Worm (Caenorhabditis elegans) whole organism, late embryonic: Measurements from ENCODE around the gene str-10.

Experiments
- dve-1 ChIP-seq: sonication (generic microtip); optimal IDR thresholded peaks from 2 replicates; lab custom pipeline; 2017; ENCODE audit warnings: antibody characterized with exemption, mild to moderate bottlenecking, missing genetic modification characterization, missing compliant biosample characterization
- elt-2 ChIP-seq: sonication (generic microtip); optimal IDR thresholded peaks from 2 replicates; lab custom pipeline; 2016; ENCODE audit warnings: missing genetic modification reagents, missing genetic modification characterization, missing compliant biosample characterization
- fkh-10 ChIP-seq: fragments of 150-350 bp; optimal IDR thresholded peaks from 2 replicates; lab custom pipeline; 2014; ENCODE audit warnings: missing biosample characterization, missing genetic modification reagents, missing genetic modification characterization
- mec-3 ChIP-seq: sonication (generic microtip); optimal IDR thresholded peaks from 2 replicates; lab custom pipeline; 2016; ENCODE audit warnings: borderline replicate concordance, missing genetic modification characterization, missing compliant biosample characterization
- nhr-11 ChIP-seq: fragments of 150-350 bp; optimal IDR thresholded peaks from 2 replicates; lab custom pipeline; 2014; ENCODE audit warnings: missing biosample characterization, missing genetic modification characterization
- pag-3 ChIP-seq: sonication (generic microtip); optimal IDR thresholded peaks from 2 replicates; lab custom pipeline; 2016; ENCODE audit warnings: missing compliant biosample characterization, missing genetic modification characterization, borderline replicate concordance
- pha-4 ChIP-seq: fragments of 150-350 bp; optimal IDR thresholded peaks from 2 replicates; lab custom pipeline; 2018; ENCODE audit warnings: missing biosample characterization, missing genetic modification reagents, missing genetic modification characterization

- TF ChIP-seq pag-3 (tag; lab: Kevin White, UChicago) (no peak), elt-2 (tag; lab: Kevin White, UChicago) (no peak), mec-3 (tag; lab: Kevin White, UChicago) (no peak), pha-4 (no peak), dve-1 (no peak), nhr-11 (tag; lab: Kevin White, UChicago) (no peak), fkh-10 (no peak)
Measured at ce11 chrX:13071120-13071519, 11.3 kb upstream of the str-10 start, which contains the start of gene cpx-2.
